Worm (Caenorhabditis elegans) whole organism, midembryonic: ENCODE results near the gene mcm-6.

ENCODE experiments used
- T22C8.4 ChIP-seq: fragments of 200-800 bp; sonication (Bioruptor generic); IDR thresholded peaks from 2 replicates; pipeline ENCODE4 v1.3.6; 2022; ENCODE audit warnings: missing genetic modification characterization, missing compliant biosample characterization
- cog-1 ChIP-seq: sonication (generic microtip); optimal IDR thresholded peaks from 2 replicates; lab custom pipeline; 2016; ENCODE audit warnings: missing genetic modification characterization, missing compliant biosample characterization
- med-1 ChIP-seq: sonication (generic microtip); optimal IDR thresholded peaks from 2 replicates; lab custom pipeline; 2017; ENCODE audit warnings: missing genetic modification characterization, mild to moderate bottlenecking, missing compliant biosample characterization, antibody characterized with exemption, missing genetic modification reagents; ENCODE audit not compliant: insufficient read depth
- ref-1 ChIP-seq: fragments of 200-800 bp; sonication (Bioruptor generic); conservative IDR thresholded peaks from 2 replicates; pipeline ENCODE4 v1.3.6; 2022; ENCODE audit warnings: missing genetic modification reagents, missing genetic modification characterization, missing compliant biosample characterization
- ztf-23 ChIP-seq: fragments of 200-800 bp; sonication (Bioruptor generic); IDR thresholded peaks from 2 replicates; pipeline ENCODE4 v1.3.6; 2022; ENCODE audit warnings: missing genetic modification reagents, missing genetic modification characterization, missing compliant biosample characterization
- ztf-29 ChIP-seq: fragments of 200-800 bp; sonication (Bioruptor generic); IDR thresholded peaks from 2 replicates; pipeline ENCODE4 v1.3.6; 2022; ENCODE audit warnings: missing genetic modification reagents, missing genetic modification characterization, missing compliant biosample characterization

DNA sequence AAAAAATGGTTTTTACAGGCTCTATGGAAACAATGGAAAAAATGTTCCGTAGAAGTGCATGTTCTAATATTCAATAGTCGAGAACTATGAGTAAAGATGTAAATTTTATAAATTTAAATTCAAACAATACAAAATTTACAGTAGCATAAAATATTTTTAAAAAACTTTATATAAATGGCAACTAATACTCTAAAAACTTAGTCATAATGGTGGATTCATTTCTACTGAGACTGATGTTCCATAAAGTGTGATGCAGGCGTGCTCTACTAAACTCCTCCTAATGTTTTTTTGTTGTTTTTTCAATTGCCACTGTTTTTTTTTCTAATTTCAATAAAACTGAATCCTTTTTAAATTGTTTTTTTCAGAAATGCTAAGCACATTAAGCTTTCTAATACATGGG is 14.0 kb downstream of the mcm-6 start, which contains the start of gene gtap-2:
- TF ChIP-seq T22C8.4 (GFP tag; lab: Robert Waterston, UW) (no peak), ref-1 (GFP tag; lab: Robert Waterston, UW) (no peak), ztf-29 (no peak), med-1 (GFP tag; lab: Kevin White, UChicago) (no peak), ztf-23 (GFP tag; lab: Robert Waterston, UW) (no peak), cog-1 (no peak)
